Worm (Caenorhabditis elegans): ENCODE data around the gene sfxn-1.4.

Gene sfxn-1.4

DNA sequence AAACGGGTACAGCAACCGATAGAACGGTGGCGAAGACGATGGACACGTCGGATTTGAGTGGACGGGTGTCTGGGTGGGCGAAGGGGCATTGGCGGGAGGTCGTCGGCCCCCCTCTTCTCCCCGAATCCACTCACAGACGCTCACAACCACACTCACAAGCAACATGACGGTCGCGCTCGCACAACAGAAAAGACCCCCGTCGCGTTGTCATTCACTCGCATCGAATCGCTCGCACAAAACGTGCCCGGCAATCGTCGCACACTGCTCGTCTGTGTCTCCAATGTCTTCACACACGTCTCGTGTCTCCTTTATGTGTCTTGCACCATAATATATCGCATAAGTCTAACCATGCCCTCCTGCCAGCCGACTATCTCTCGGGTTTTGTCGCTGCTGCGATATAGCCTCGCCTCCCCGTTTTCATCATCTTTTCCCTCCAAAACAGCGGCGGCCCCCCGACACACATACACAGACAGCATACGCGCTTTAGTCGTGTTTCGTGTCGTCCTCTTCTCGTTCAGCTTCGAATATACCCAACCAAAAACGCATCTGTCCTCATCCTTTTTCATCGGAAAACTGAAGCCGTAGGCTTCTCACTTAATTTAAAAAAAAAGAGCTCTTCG is 46.9 kb downstream of the sfxn-1.4 start:
- TF ChIP-seq jun-1 (tag; optimal IDR thresholded peaks at IDR 0.05) (peak; percentile 89), ztf-4 (tag; optimal IDR thresholded peaks at IDR 0.05) (peak; percentile 64), eor-1 (tag; optimal IDR thresholded peaks at IDR 0.05) (no peak), nfya-1 (tag; optimal IDR thresholded peaks at IDR 0.05; ENCODE audit: insufficient read depth) (peak; percentile 80), ceh-16 (tag; optimal IDR thresholded peaks at IDR 0.05) (no peak), fos-1 (tag; optimal IDR thresholded peaks at IDR 0.05) (peak; percentile 53), R02D3.7 (tag; optimal IDR thresholded peaks at IDR 0.05) (peak; percentile 48), lin-39 (tag; optimal IDR thresholded peaks at IDR 0.05) (peak; percentile 90), skn-1 (tag; optimal IDR thresholded peaks at IDR 0.05) (peak; percentile 63), ceh-28 (tag; optimal IDR thresholded peaks at IDR 0.05) (peak; percentile 58), nhr-237 (tag; optimal IDR thresholded peaks at IDR 0.05) (no peak), nhr-43 (tag; optimal IDR thresholded peaks at IDR 0.05; ENCODE audit: poor library complexity, severe bottlenecking) (peak; percentile 86), mdl-1 (tag; optimal IDR thresholded peaks at IDR 0.05) (peak; percentile 82), snpc-4 (tag; optimal IDR thresholded peaks at IDR 0.05) (peak; percentile 53), unc-62 (GFP tag; optimal IDR thresholded peaks at IDR 0.05) (peak; percentile 57), pqm-1 (tag; optimal IDR thresholded peaks at IDR 0.05) (peak; percentile 43), nhr-12 (tag; optimal IDR thresholded peaks at IDR 0.05) (no peak), fkh-10 (GFP tag; optimal IDR thresholded peaks at IDR 0.05) (peak; percentile 80), lsy-12 (tag; optimal IDR thresholded peaks at IDR 0.05) (peak; percentile 81), tbx-2 (tag; optimal IDR thresholded peaks at IDR 0.05) (peak; percentile 68), ZK546.5 (tag; optimal IDR thresholded peaks at IDR 0.05) (no peak), nhr-23 (tag; optimal IDR thresholded peaks at IDR 0.05) (peak; percentile 86), egl-5 (tag; optimal IDR thresholded peaks at IDR 0.05) (peak; percentile 57), pha-4 (tag; optimal IDR thresholded peaks at IDR 0.05) (peak; percentile 81), nhr-25 (tag; optimal IDR thresholded peaks at IDR 0.05) (peak; percentile 97), elt-3 (tag; optimal IDR thresholded peaks at IDR 0.05) (no peak), lin-15B (tag; optimal IDR thresholded peaks at IDR 0.05) (peak; percentile 69), ceh-82 (tag; optimal IDR thresholded peaks at IDR 0.05) (peak; percentile 41), nhr-28 (tag; optimal IDR thresholded peaks at IDR 0.05) (no peak), nhr-76 (tag; optimal IDR thresholded peaks at IDR 0.05) (no peak), elt-1 (tag; optimal IDR thresholded peaks at IDR 0.05) (peak; percentile 12), nhr-11 (tag; optimal IDR thresholded peaks at IDR 0.05) (peak; percentile 85), sea-2 (GFP tag; optimal IDR thresholded peaks at IDR 0.05) (peak; percentile 92), ama-1 (optimal IDR thresholded peaks at IDR 0.05) (no peak), hmg-11 (tag; optimal IDR thresholded peaks at IDR 0.05) (peak; percentile 96), elt-2 (tag; optimal IDR thresholded peaks at IDR 0.05) (peak; percentile 76), daf-12 (tag; optimal IDR thresholded peaks at IDR 0.05) (no peak), nhr-77 (tag; optimal IDR thresholded peaks at IDR 0.05) (no peak), egl-27 (tag; optimal IDR thresholded peaks at IDR 0.05) (peak; percentile 85)

DNA sequence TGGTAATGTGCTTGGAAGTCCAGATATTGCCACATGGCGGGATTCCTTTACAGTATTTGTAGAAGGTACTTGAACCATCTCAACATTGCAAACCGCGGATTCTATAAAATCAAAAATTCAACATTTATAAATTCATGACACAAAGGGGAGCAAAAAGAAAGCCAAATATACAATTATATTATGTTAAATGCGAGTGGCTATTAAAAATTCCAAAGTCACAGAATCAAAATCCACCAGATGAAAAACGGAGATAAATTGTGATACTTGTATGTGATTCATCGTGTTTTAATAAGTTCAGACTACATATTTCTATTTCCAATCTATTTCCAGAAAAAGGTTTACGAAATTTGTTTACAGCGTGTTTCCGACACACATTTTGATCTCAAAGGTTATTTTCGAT is 47.5 kb downstream of the sfxn-1.4 start, which contains the start of gene din-1:
Gene din-1 (minus strand): TSS at position 101 of the 400 bp plus-strand sequence.
- no peak for TF ChIP-seq fkh-10 (GFP tag; optimal IDR thresholded peaks at IDR 0.05)
- peak; percentile 1 for TF ChIP-seq pha-4 (tag; optimal IDR thresholded peaks at IDR 0.05)

DNA sequence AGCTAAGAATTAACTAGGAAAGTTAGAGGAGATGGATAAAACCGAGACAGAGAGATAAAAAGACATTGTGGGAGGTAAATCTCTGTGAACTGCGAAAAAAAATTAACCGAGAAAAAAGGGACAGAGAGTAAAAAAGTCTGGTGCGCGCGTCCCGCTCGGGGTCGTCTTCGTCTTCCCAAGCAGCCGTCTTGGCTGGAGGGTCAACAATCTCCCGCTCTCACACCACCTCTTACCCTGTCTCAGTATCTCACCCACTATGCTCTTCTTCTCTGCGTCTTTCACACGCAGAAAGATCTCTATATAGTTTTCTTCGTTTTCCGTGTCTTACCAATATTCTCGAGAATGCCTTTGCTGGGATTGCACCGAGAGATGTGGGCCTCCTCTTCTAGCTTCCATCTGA is 48.3 kb downstream of the sfxn-1.4 start:
- TF ChIP-seq eor-1 (tag; optimal IDR thresholded peaks at IDR 0.05) (no peak), mdl-1 (tag; optimal IDR thresholded peaks at IDR 0.05) (no peak), nhr-77 (tag; optimal IDR thresholded peaks at IDR 0.05) (no peak), elt-2 (tag; optimal IDR thresholded peaks at IDR 0.05) (peak; percentile 5), daf-12 (tag; optimal IDR thresholded peaks at IDR 0.05) (no peak), lin-39 (tag; optimal IDR thresholded peaks at IDR 0.05) (peak; percentile 79), aly-2 (tag; optimal IDR thresholded peaks at IDR 0.05) (no peak), hmg-11 (tag; optimal IDR thresholded peaks at IDR 0.05) (peak; percentile 64), snpc-4 (tag; optimal IDR thresholded peaks at IDR 0.05) (peak; percentile 34), ceh-82 (tag; optimal IDR thresholded peaks at IDR 0.05) (no peak), ceh-9 (tag; optimal IDR thresholded peaks at IDR 0.05) (no peak), egl-27 (tag; optimal IDR thresholded peaks at IDR 0.05) (no peak), nfya-1 (tag; optimal IDR thresholded peaks at IDR 0.05; ENCODE audit: insufficient read depth) (peak; percentile 63), elt-1 (tag; optimal IDR thresholded peaks at IDR 0.05) (no peak), nhr-67 (tag; optimal IDR thresholded peaks at IDR 0.05) (no peak), unc-39 (tag; optimal IDR thresholded peaks at IDR 0.05) (no peak), nhr-43 (tag; optimal IDR thresholded peaks at IDR 0.05; ENCODE audit: poor library complexity, severe bottlenecking) (no peak), jun-1 (tag; optimal IDR thresholded peaks at IDR 0.05) (no peak), nhr-23 (tag; optimal IDR thresholded peaks at IDR 0.05) (peak; percentile 45), nhr-25 (tag; optimal IDR thresholded peaks at IDR 0.05) (peak; percentile 83), unc-62 (GFP tag; optimal IDR thresholded peaks at IDR 0.05) (no peak), egl-5 (tag; optimal IDR thresholded peaks at IDR 0.05) (no peak), ztf-11 (tag; optimal IDR thresholded peaks at IDR 0.05) (no peak), zag-1 (tag; optimal IDR thresholded peaks at IDR 0.05) (no peak), mml-1 (tag; optimal IDR thresholded peaks at IDR 0.05) (no peak), ztf-4 (tag; optimal IDR thresholded peaks at IDR 0.05) (no peak), tbx-2 (tag; optimal IDR thresholded peaks at IDR 0.05) (no peak), fos-1 (tag; optimal IDR thresholded peaks at IDR 0.05) (no peak), nhr-237 (tag; optimal IDR thresholded peaks at IDR 0.05) (no peak), ama-1 (optimal IDR thresholded peaks at IDR 0.05) (peak; percentile 61), nhr-76 (tag; optimal IDR thresholded peaks at IDR 0.05) (no peak), ceh-16 (tag; optimal IDR thresholded peaks at IDR 0.05) (no peak), ceh-28 (tag; optimal IDR thresholded peaks at IDR 0.05) (peak; percentile 17), nhr-11 (tag; optimal IDR thresholded peaks at IDR 0.05) (no peak)
